Worm (Caenorhabditis elegans): ENCODE data around the gene srsx-28.

- TF ChIP-seq ceh-16 (tag; optimal IDR thresholded peaks at IDR 0.05), result no peak
- TF ChIP-seq unc-62 (GFP tag; optimal IDR thresholded peaks at IDR 0.05), result no peak
- no peak for TF ChIP-seq zag-1 (tag; optimal IDR thresholded peaks at IDR 0.05)
- TF ChIP-seq ztf-4 (tag; optimal IDR thresholded peaks at IDR 0.05), result no peak
- no peak for TF ChIP-seq nhr-11 (tag; optimal IDR thresholded peaks at IDR 0.05)
- no peak for TF ChIP-seq nhr-237 (tag; optimal IDR thresholded peaks at IDR 0.05)
- TF ChIP-seq ama-1 (optimal IDR thresholded peaks at IDR 0.05), result no peak
- no peak for TF ChIP-seq R02D3.7 (tag; optimal IDR thresholded peaks at IDR 0.05)
- no peak for TF ChIP-seq tbx-2 (tag; optimal IDR thresholded peaks at IDR 0.05)
These were observed 2.3 kb downstream of the srsx-28 start, which contains the start of gene srsx-29 for ce11 chrV:10154698-10155097.

Measured in whole organism, L3 larva.